Fruit fly (Drosophila melanogaster) whole organism, embryonic: ENCODE data around the gene zuc.

Source experiments
- Atf-2 ChIP-seq: fragments of 200-800 bp; sonication (Bioruptor generic); optimal IDR thresholded peaks from 2 replicates; lab custom pipeline; 2016; ENCODE audit warnings: missing biosample characterization, missing genetic modification characterization
- CG10959 ChIP-seq: fragments of 200-800 bp; sonication (Bioruptor generic); IDR thresholded peaks from 2 replicates; pipeline ENCODE4 v1.3.6; 2022; ENCODE audit warnings: missing biosample characterization, missing genetic modification characterization
- CG11696 ChIP-seq: fragments of 200-800 bp; sonication (Bioruptor generic); IDR thresholded peaks from 2 replicates; pipeline ENCODE4 v1.3.6; 2022; ENCODE audit warnings: missing biosample characterization, missing genetic modification characterization
- CG15479 ChIP-seq: fragments of 200-800 bp; sonication (Bioruptor generic); optimal IDR thresholded peaks from 3 replicates; lab custom pipeline; 2019; ENCODE audit warnings: missing biosample characterization, mild to moderate bottlenecking, missing genetic modification characterization, moderate library complexity
- CG15514 ChIP-seq: fragments of 200-800 bp; sonication (Bioruptor generic); optimal IDR thresholded peaks from 3 replicates; lab custom pipeline; 2017; ENCODE audit warnings: missing biosample characterization, missing genetic modification characterization, mild to moderate bottlenecking, moderate library complexity, missing genetic modification reagents
- CG17361 ChIP-seq: fragments of 200-800 bp; sonication (Bioruptor generic); IDR thresholded peaks from 3 replicates; pipeline ENCODE4 v1.3.6; 2022; ENCODE audit warnings: missing biosample characterization, missing genetic modification characterization
- CG30403 ChIP-seq: fragments of 200-800 bp; sonication (Bioruptor generic); optimal IDR thresholded peaks from 3 replicates; lab custom pipeline; 2016; ENCODE audit warnings: missing biosample characterization, missing genetic modification characterization
- CG31224 ChIP-seq: fragments of 200-800 bp; sonication (Bioruptor generic); IDR thresholded peaks from 2 replicates; pipeline ENCODE4 v1.3.6; 2022; ENCODE audit warnings: missing biosample characterization, missing genetic modification characterization
- CG33557 ChIP-seq: fragments of 200-800 bp; sonication (Bioruptor generic); optimal IDR thresholded peaks from 2 replicates; lab custom pipeline; 2019; ENCODE audit warnings: missing biosample characterization, mild to moderate bottlenecking, missing genetic modification characterization, moderate library complexity
- CG3726 ChIP-seq: fragments of 200-800 bp; sonication (Bioruptor generic); IDR thresholded peaks from 3 replicates; pipeline ENCODE4, ENCODE4 v1.3.6; 2022; ENCODE audit warnings: missing biosample characterization, missing genetic modification characterization
- CG4360 ChIP-seq: fragments of 200-800 bp; sonication (Bioruptor generic); IDR thresholded peaks from 2 replicates; pipeline ENCODE4 v1.3.6; 2022; ENCODE audit warnings: missing biosample characterization, missing genetic modification characterization
- CG4424 ChIP-seq: fragments of 200-800 bp; sonication (Bioruptor generic); optimal IDR thresholded peaks from 3 replicates; lab custom pipeline; 2016; ENCODE audit warnings: missing biosample characterization, missing genetic modification characterization
- CG4820 ChIP-seq: fragments of 200-800 bp; sonication (Bioruptor generic); optimal IDR thresholded peaks from 3 replicates; lab custom pipeline; 2016; ENCODE audit warnings: missing biosample characterization, missing genetic modification characterization
- CG6813 ChIP-seq: fragments of 200-800 bp; sonication (Bioruptor generic); optimal IDR thresholded peaks from 2 replicates; lab custom pipeline; 2017; ENCODE audit warnings: missing biosample characterization, missing genetic modification characterization, mild to moderate bottlenecking, moderate library complexity, missing genetic modification reagents
- CG7271 ChIP-seq: fragments of 200-800 bp; sonication (Bioruptor generic); optimal IDR thresholded peaks from 2 replicates; lab custom pipeline; 2018; ENCODE audit warnings: missing biosample characterization, mild to moderate bottlenecking, missing genetic modification characterization, moderate library complexity
- CG8281 ChIP-seq: fragments of 200-800 bp; sonication (Bioruptor generic); optimal IDR thresholded peaks from 2 replicates; lab custom pipeline; 2018; ENCODE audit warnings: missing biosample characterization, mild to moderate bottlenecking, missing genetic modification characterization, moderate library complexity
- CG8944 ChIP-seq: fragments of 200-800 bp; sonication (Bioruptor generic); optimal IDR thresholded peaks from 3 replicates; lab custom pipeline; 2016; ENCODE audit warnings: missing biosample characterization, missing genetic modification characterization
- Doc3 ChIP-seq: fragments of 200-800 bp; sonication (Bioruptor generic); IDR thresholded peaks from 3 replicates; pipeline ENCODE4 v1.3.6; 2022; ENCODE audit warnings: missing biosample characterization, missing genetic modification characterization; ENCODE audit not compliant: partially characterized antibody
- H15 ChIP-seq: fragments of 200-800 bp; sonication (Bioruptor generic); IDR thresholded peaks from 3 replicates; pipeline ENCODE4 v1.3.6; 2022; ENCODE audit warnings: missing biosample characterization, missing genetic modification characterization
- Jarid2 ChIP-seq: fragments of 200-800 bp; sonication (Bioruptor generic); optimal IDR thresholded peaks from 3 replicates; lab custom pipeline; 2017; ENCODE audit warnings: mild to moderate bottlenecking, missing biosample characterization, missing genetic modification reagents, missing genetic modification characterization
- Mrtf ChIP-seq: fragments of 200-800 bp; sonication (Bioruptor generic); IDR thresholded peaks from 3 replicates; pipeline ENCODE4 v1.3.6; 2022; ENCODE audit warnings: missing biosample characterization, missing genetic modification characterization
- Oaz ChIP-seq: fragments of 200-800 bp; sonication (Bioruptor generic); IDR thresholded peaks from 2 replicates; pipeline ENCODE4 v1.3.6; 2022; ENCODE audit warnings: missing biosample characterization, missing genetic modification characterization
- Oli ChIP-seq: fragments of 200-800 bp; sonication (Bioruptor generic); optimal IDR thresholded peaks from 2 replicates; lab custom pipeline; 2018; ENCODE audit warnings: missing biosample characterization, mild to moderate bottlenecking, missing genetic modification characterization, moderate library complexity
- Sox102F ChIP-seq: fragments of 200-800 bp; sonication (Bioruptor generic); optimal IDR thresholded peaks from 2 replicates; lab custom pipeline; 2018; ENCODE audit warnings: missing biosample characterization, mild to moderate bottlenecking, missing genetic modification characterization, moderate library complexity
- Sry-δ ChIP-seq: fragments of 200-800 bp; sonication (Bioruptor generic); optimal IDR thresholded peaks from 2 replicates; lab custom pipeline; 2016; ENCODE audit warnings: missing biosample characterization, missing genetic modification characterization
- Taf1 ChIP-seq: fragments of 200-800 bp; sonication (Bioruptor generic); IDR thresholded peaks from 2 replicates; pipeline ENCODE4 v1.3.6; 2022; ENCODE audit warnings: missing biosample characterization, missing genetic modification characterization
- al ChIP-seq: fragments of 200-800 bp; sonication (Bioruptor generic); IDR thresholded peaks from 2 replicates; pipeline ENCODE4 v1.3.6; 2022; ENCODE audit warnings: missing biosample characterization, missing genetic modification characterization
- ase ChIP-seq: fragments of 200-800 bp; sonication (Bioruptor generic); IDR thresholded peaks from 3 replicates; pipeline ENCODE4 v1.3.6; 2022; ENCODE audit warnings: missing biosample characterization, missing genetic modification characterization
- crol ChIP-seq: fragments of 200-800 bp; sonication (Bioruptor generic); IDR thresholded peaks from 2 replicates; pipeline ENCODE4 v1.3.6; 2022; ENCODE audit warnings: missing biosample characterization, missing genetic modification characterization
- dimm ChIP-seq: fragments of 200-800 bp; sonication (Bioruptor generic); IDR thresholded peaks from 2 replicates; pipeline ENCODE4 v1.3.6; 2022; ENCODE audit warnings: missing biosample characterization, missing genetic modification characterization
- gfzf ChIP-seq: fragments of 200-800 bp; sonication (Bioruptor generic); optimal IDR thresholded peaks from 2 replicates; lab custom pipeline; 2016; ENCODE audit warnings: missing biosample characterization, mild to moderate bottlenecking, missing genetic modification characterization, moderate library complexity
- ind ChIP-seq: fragments of 200-800 bp; sonication (Bioruptor generic); optimal IDR thresholded peaks from 3 replicates; lab custom pipeline; 2016; ENCODE audit warnings: missing biosample characterization, missing genetic modification characterization
- inv ChIP-seq: fragments of 200-800 bp; sonication (Bioruptor generic); IDR thresholded peaks from 2 replicates; pipeline ENCODE4 v1.3.6; 2022; ENCODE audit warnings: missing biosample characterization, missing genetic modification characterization; ENCODE audit not compliant: partially characterized antibody
- kah ChIP-seq: fragments of 200-800 bp; sonication (Bioruptor generic); optimal IDR thresholded peaks from 2 replicates; lab custom pipeline; 2018; ENCODE audit warnings: missing biosample characterization, mild to moderate bottlenecking, missing genetic modification characterization
- lov ChIP-seq, 2 experiments: fragments of 200-800 bp in 1 of 2; fragments of >200 bp in 1 of 2; sonication (Bioruptor generic) in 1 of 2; IDR thresholded peaks in 1 of 2; optimal IDR thresholded peaks in 1 of 2; 2 replicates in 1 of 2; 3 replicates in 1 of 2; pipeline versions ENCODE4 v1.3.6 to Lab custom; 2017 to 2022; ENCODE audit warnings: missing biosample characterization in 1 of 2, missing genetic modification characterization in 1 of 2
- nerfin-1 ChIP-seq: fragments of 200-800 bp; sonication (Bioruptor generic); optimal IDR thresholded peaks from 3 replicates; lab custom pipeline; 2019; ENCODE audit warnings: missing biosample characterization, mild to moderate bottlenecking, missing genetic modification characterization, moderate library complexity
- odd ChIP-seq: fragments of 200-800 bp; sonication (Bioruptor generic); optimal IDR thresholded peaks from 2 replicates; lab custom pipeline; 2017; ENCODE audit warnings: missing biosample characterization, mild to moderate bottlenecking, missing genetic modification characterization
- onecut ChIP-seq: fragments of 200-800 bp; sonication (Bioruptor generic); IDR thresholded peaks from 2 replicates; pipeline ENCODE4 v1.3.6; 2022; ENCODE audit warnings: missing biosample characterization, missing genetic modification characterization
- org-1 ChIP-seq: fragments of 200-800 bp; sonication (Bioruptor generic); optimal IDR thresholded peaks from 2 replicates; lab custom pipeline; 2017; ENCODE audit warnings: missing biosample characterization, missing genetic modification characterization
- pros ChIP-seq: fragments of 200-800 bp; sonication (Bioruptor generic); optimal IDR thresholded peaks from 3 replicates; lab custom pipeline; 2019; ENCODE audit warnings: missing biosample characterization, mild to moderate bottlenecking, missing genetic modification characterization, moderate library complexity
- run ChIP-seq: fragments of 200-800 bp; sonication (Bioruptor generic); optimal IDR thresholded peaks from 3 replicates; lab custom pipeline; 2018; ENCODE audit warnings: missing biosample characterization, mild to moderate bottlenecking, missing genetic modification characterization
- salm ChIP-seq: fragments of 200-800 bp; sonication (Bioruptor generic); optimal IDR thresholded peaks from 2 replicates; lab custom pipeline; 2018; ENCODE audit warnings: missing biosample characterization, mild to moderate bottlenecking, missing genetic modification characterization
- shn ChIP-seq: fragments of 200-800 bp; sonication (Bioruptor generic); optimal IDR thresholded peaks from 3 replicates; lab custom pipeline; 2016; ENCODE audit warnings: missing biosample characterization, missing genetic modification characterization
- so ChIP-seq: fragments of 200-800 bp; sonication (Bioruptor generic); IDR thresholded peaks from 3 replicates; pipeline ENCODE4 v1.3.6; 2022; ENCODE audit warnings: missing biosample characterization, missing genetic modification characterization
- tll ChIP-seq, 2 experiments: fragments of 200-800 bp in 1 of 2; fragments of >200 bp in 1 of 2; sonication (Bioruptor generic) in 1 of 2; optimal IDR thresholded peaks; 2 replicates each; lab custom pipeline; 2017 to 2019; ENCODE audit warnings: missing biosample characterization in 2 of 2, missing genetic modification characterization in 2 of 2, mild to moderate bottlenecking in 1 of 2, moderate library complexity in 1 of 2
- trem ChIP-seq: fragments of 200-800 bp; optimal IDR thresholded peaks from 3 replicates; lab custom pipeline; 2019; ENCODE audit warnings: missing biosample characterization, mild to moderate bottlenecking, missing genetic modification characterization, moderate library complexity
- trh ChIP-seq: fragments of 200-800 bp; sonication (Bioruptor generic); optimal IDR thresholded peaks from 2 replicates; lab custom pipeline; 2016; ENCODE audit warnings: missing biosample characterization, missing genetic modification characterization
- ttk ChIP-seq: fragments of 200-800 bp; sonication (Bioruptor generic); IDR thresholded peaks from 2 replicates; pipeline ENCODE4 v2.1.2; 2022; ENCODE audit warnings: missing biosample characterization, missing genetic modification characterization
- vnd ChIP-seq: fragments of 200-800 bp; sonication (Bioruptor generic); IDR thresholded peaks from 3 replicates; pipeline ENCODE4 v1.3.6; 2022; ENCODE audit warnings: missing biosample characterization, missing genetic modification characterization; ENCODE audit not compliant: partially characterized antibody

The zuc gene

dm6 chr2L:12010877-12011666 is 21.4 kb upstream of the zuc start (continued):
- TF ChIP-seq CG4360 (GFP tag; lab: Robert Waterston, UW) = no peak
- peak; percentile 27 for TF ChIP-seq run (tag; lab: Kevin White, UChicago)
- no peak for TF ChIP-seq CG11696 (GFP tag; lab: Robert Waterston, UW)
- no peak for TF ChIP-seq Mrtf (GFP tag; lab: Robert Waterston, UW)
- no peak for TF ChIP-seq lov (optimal IDR thresholded peaks at IDR 0.05; lab: Kevin White, UChicago)
- no peak for TF ChIP-seq lov (GFP tag; IDR thresholded peaks at IDR 0.05; lab: Robert Waterston, UW)
- no peak for TF ChIP-seq CG3726 (GFP tag; lab: Robert Waterston, UW)
- peak; percentile 86 for TF ChIP-seq Sox102F (GFP tag; lab: Kevin White, UChicago)
- no peak for TF ChIP-seq CG15479
- no peak for TF ChIP-seq CG31224
- peak; percentile 85 for TF ChIP-seq onecut (GFP tag; lab: Robert Waterston, UW)
- peak; percentile 73 for TF ChIP-seq Jarid2 (GFP tag; lab: Kevin White, UChicago)
- TF ChIP-seq ttk (GFP tag; lab: Robert Waterston, UW) = no peak
- no peak for TF ChIP-seq vnd
- TF ChIP-seq kah (GFP tag; lab: Kevin White, UChicago) = peak; percentile 30
- no peak for TF ChIP-seq al (GFP tag; lab: Robert Waterston, UW)
- TF ChIP-seq ase (GFP tag; lab: Robert Waterston, UW) = no peak
- TF ChIP-seq CG17361 (GFP tag; lab: Robert Waterston, UW) = no peak
- TF ChIP-seq CG4820 = peak; percentile 72
- TF ChIP-seq CG7271 (tag; lab: Kevin White, UChicago) = peak; percentile 28
- peak; percentile 50 for TF ChIP-seq odd (GFP tag; lab: Kevin White, UChicago)
- TF ChIP-seq Doc3 = no peak
- TF ChIP-seq CG4424 (GFP tag; lab: Kevin White, UChicago) = peak; percentile 89
- peak; percentile 86 for TF ChIP-seq CG15514 (GFP tag; lab: Kevin White, UChicago)
- TF ChIP-seq crol (GFP tag; lab: Robert Waterston, UW) = no peak
- TF ChIP-seq org-1 (GFP tag; lab: Kevin White, UChicago) = peak; percentile 92
- peak; percentile 86 for TF ChIP-seq CG6813
- peak in 1 of 2 experiments; percentile 91 for TF ChIP-seq tll (GFP tag; optimal IDR thresholded peaks at IDR 0.05; lab: Kevin White, UChicago)
- TF ChIP-seq nerfin-1 = peak; percentile 42
- peak; percentile 95 for TF ChIP-seq Oli
- peak; percentile 92 for TF ChIP-seq ind
- peak; percentile 85 for TF ChIP-seq trh
- TF ChIP-seq Oaz (GFP tag; lab: Robert Waterston, UW) = no peak
- TF ChIP-seq CG8944 (GFP tag; lab: Kevin White, UChicago) = peak; percentile 59
- no peak for TF ChIP-seq Taf1 (GFP tag; lab: Robert Waterston, UW)
- TF ChIP-seq Atf-2 (GFP tag; lab: Kevin White, UChicago) = peak; percentile 47
- peak; percentile 73 for TF ChIP-seq salm
- no peak for TF ChIP-seq Sry-δ
- no peak for TF ChIP-seq gfzf
- no peak for TF ChIP-seq so
- TF ChIP-seq pros (GFP tag; lab: Kevin White, UChicago) = no peak
- no peak for TF ChIP-seq CG10959 (GFP tag; lab: Robert Waterston, UW)
- TF ChIP-seq H15 (GFP tag; lab: Robert Waterston, UW) = no peak
- peak; percentile 78 for TF ChIP-seq shn (GFP tag; lab: Kevin White, UChicago)
- TF ChIP-seq inv = no peak
- no peak for TF ChIP-seq dimm (GFP tag; lab: Robert Waterston, UW)
- peak; percentile 82 for TF ChIP-seq CG8281
- peak; percentile 94 for TF ChIP-seq CG30403 (GFP tag; lab: Kevin White, UChicago)
- peak; percentile 91 for TF ChIP-seq CG33557 (GFP tag; lab: Kevin White, UChicago)
- peak; percentile 80 for TF ChIP-seq trem (tag; lab: Kevin White, UChicago)
